Fruit fly (Drosophila melanogaster): ENCODE results near the gene CG14265.

Gene CG14265

dm6 chrX:3205887-3206794 lies 30.3 kb downstream of the CG14265 start (continued):
- TF ChIP-seq CG2202 (tag; optimal IDR thresholded peaks at IDR 0.05) (no peak), CG12744 (GFP tag; optimal IDR thresholded peaks at IDR 0.05) (peak; percentile 38), Atf-2 (GFP tag; optimal IDR thresholded peaks at IDR 0.05) (peak; percentile 56), CG17802 (tag; optimal IDR thresholded peaks at IDR 0.05) (peak; percentile 25), hbn (GFP tag; IDR thresholded peaks at IDR 0.05; ENCODE audit: partially characterized antibody) (no peak), H15 (GFP tag; IDR thresholded peaks at IDR 0.05) (peak; percentile 63; the same call in 1 of the 3 replicates), CG16863 (GFP tag; optimal IDR thresholded peaks at IDR 0.05) (peak; percentile 58), E2f2 (GFP tag; IDR thresholded peaks at IDR 0.05) (peak; percentile 57), peb (GFP tag; IDR thresholded peaks at IDR 0.05) (0 out of 2 replicates have a peak, but pooled peaks have one; percentile 33), Dfd (GFP tag; optimal IDR thresholded peaks at IDR 0.05) (no peak), CG4424 (GFP tag; optimal IDR thresholded peaks at IDR 0.05) (peak; percentile 56), CG12942 (GFP tag; optimal IDR thresholded peaks at IDR 0.05) (peak; percentile 39), cato (GFP tag; optimal IDR thresholded peaks at IDR 0.05; ENCODE audit: borderline replicate concordance) (no peak), CG1602 (GFP tag; optimal IDR thresholded peaks at IDR 0.05) (peak; percentile 17), CG6854 (GFP tag; optimal IDR thresholded peaks at IDR 0.05) (no peak), Med (GFP tag) (peak; percentile 92), ems (GFP tag; optimal IDR thresholded peaks at IDR 0.05) (peak; percentile 65), onecut (GFP tag; IDR thresholded peaks at IDR 0.05) (peak; percentile 79), oc (tag; optimal IDR thresholded peaks at IDR 0.05) (peak; percentile 17), sim (GFP tag; IDR thresholded peaks at IDR 0.05) (peak; percentile 45; the same call in 1 of the 2 replicates), CG5180 (GFP tag; optimal IDR thresholded peaks at IDR 0.05) (peak; percentile 53), CG17359 (tag; optimal IDR thresholded peaks at IDR 0.05) (peak; percentile 75), CG1603 (tag; optimal IDR thresholded peaks at IDR 0.05) (peak; percentile 29), unpg (GFP tag; optimal IDR thresholded peaks at IDR 0.05) (peak; percentile 55), CG1233 (GFP tag; optimal IDR thresholded peaks at IDR 0.05) (peak; percentile 49), CG13624 (GFP tag; optimal IDR thresholded peaks at IDR 0.05) (peak; percentile 70), inv (GFP tag; IDR thresholded peaks at IDR 0.05; ENCODE audit: partially characterized antibody) (no peak), CG7745 (tag; optimal IDR thresholded peaks at IDR 0.05) (no peak), CG12071 (GFP tag; optimal IDR thresholded peaks at IDR 0.05) (peak; percentile 60), CG3163 (GFP tag; optimal IDR thresholded peaks at IDR 0.05) (peak; percentile 10), sens (GFP tag) (peak; percentile 90), NC2β (GFP tag; optimal IDR thresholded peaks at IDR 0.05) (peak; percentile 56), row (GFP tag; IDR thresholded peaks at IDR 0.05) (peak; percentile 77), tap (tag; optimal IDR thresholded peaks at IDR 0.05) (peak; percentile 19), sc (optimal IDR thresholded peaks at IDR 0.05) (no peak), sc (GFP tag; optimal IDR thresholded peaks at IDR 0.05) (no peak), GATAe (GFP tag; conservative IDR thresholded peaks at IDR 0.05) (0 out of 2 replicates have a peak, but pooled peaks have one; percentile 11), CG5245 (GFP tag; optimal IDR thresholded peaks at IDR 0.05) (peak; percentile 45), slou (GFP tag; optimal IDR thresholded peaks at IDR 0.05) (peak; percentile 45), lilli (GFP tag; optimal IDR thresholded peaks at IDR 0.05) (peak; percentile 74), ap (GFP tag; IDR thresholded peaks at IDR 0.05) (peak; percentile 42), CG7556 (GFP tag; optimal IDR thresholded peaks at IDR 0.05) (peak; percentile 82), YL-1 (GFP tag; optimal IDR thresholded peaks at IDR 0.05) (no peak), Xrp1 (GFP tag; IDR thresholded peaks at IDR 0.05) (peak; percentile 78), CG6689 (GFP tag; IDR thresholded peaks at IDR 0.05) (peak; percentile 78), hkb (optimal IDR thresholded peaks at IDR 0.05) (no peak), hkb (GFP tag; IDR thresholded peaks at IDR 0.05) (peak; percentile 81), CG7987 (GFP tag; optimal IDR thresholded peaks at IDR 0.05) (no peak), sisA (GFP tag; IDR thresholded peaks at IDR 0.05) (peak; percentile 43), abd-A (tag; optimal IDR thresholded peaks at IDR 0.05) (no peak)
